Worm (Caenorhabditis elegans) whole organism, L1 larva: ENCODE results near the gene clec-242.

Experiments used
- C34B4.2 ChIP-seq: sonication (generic microtip); optimal IDR thresholded peaks from 2 replicates; lab custom pipeline; 2017; ENCODE audit warnings: mild to moderate bottlenecking, missing genetic modification characterization, missing compliant biosample characterization
- Y116A8C.19 ChIP-seq: sonication (generic microtip); optimal IDR thresholded peaks from 2 replicates; lab custom pipeline; 2016; ENCODE audit warnings: missing compliant biosample characterization, missing genetic modification characterization, borderline replicate concordance
- aha-1 ChIP-seq: fragments of 150-350 bp; optimal IDR thresholded peaks from 2 replicates; lab custom pipeline; 2014; ENCODE audit warnings: missing biosample characterization, missing genetic modification characterization
- aly-2 ChIP-seq: fragments of 150-350 bp; optimal IDR thresholded peaks from 2 replicates; lab custom pipeline; 2014; ENCODE audit warnings: missing biosample characterization, missing genetic modification characterization
- ama-1 ChIP-seq: fragments of 150-350 bp; optimal IDR thresholded peaks from 2 replicates; lab custom pipeline; 2014
- ceh-63 ChIP-seq: fragments of 200-800 bp; sonication (Bioruptor generic); optimal IDR thresholded peaks from 2 replicates; lab custom pipeline; 2018; ENCODE audit warnings: mild to moderate bottlenecking, missing genetic modification characterization, missing compliant biosample characterization
- ceh-82 ChIP-seq, 3 experiments: fragments of 150-350 bp in 1 of 3; sonication (generic microtip) in 2 of 3; optimal IDR thresholded peaks; 2 replicates each; lab custom pipeline; 2014 to 2017; ENCODE audit warnings: missing biosample characterization in 3 of 3, missing genetic modification characterization in 3 of 3
- ceh-90 ChIP-seq: sonication (generic microtip); optimal IDR thresholded peaks from 2 replicates; lab custom pipeline; 2016; ENCODE audit warnings: missing genetic modification characterization, missing compliant biosample characterization
- dsc-1 ChIP-seq: sonication (generic microtip); optimal IDR thresholded peaks from 2 replicates; lab custom pipeline; 2016; ENCODE audit warnings: mild to moderate bottlenecking, missing genetic modification characterization, missing compliant biosample characterization
- efl-1 ChIP-seq, 4 experiments: fragments of 150-350 bp; optimal IDR thresholded peaks in 3 of 4; peaks in 1 of 4; 1 replicate in 1 of 4; 2 replicates in 3 of 4; lab custom pipeline; 2014; ENCODE audit warnings: missing biosample characterization in 2 of 4, missing genetic modification characterization in 2 of 4, missing genetic modification reagents in 2 of 4
- efl-3 ChIP-seq: fragments of 200-800 bp; sonication (Bioruptor generic); optimal IDR thresholded peaks from 2 replicates; lab custom pipeline; 2018; ENCODE audit warnings: mild to moderate bottlenecking, missing genetic modification characterization, missing compliant biosample characterization
- egl-13 ChIP-seq: sonication (generic microtip); optimal IDR thresholded peaks from 2 replicates; lab custom pipeline; 2016; ENCODE audit warnings: missing genotype, missing genetic modification reagents, missing genetic modification characterization, missing compliant biosample characterization
- elt-3 ChIP-seq, 6 experiments: fragments of 150-350 bp in 1 of 6; sonication (generic microtip); optimal IDR thresholded peaks; 2 replicates each; lab custom pipeline; 2017 to 2018; ENCODE audit warnings: missing biosample characterization in 6 of 6, missing genetic modification characterization in 6 of 6, inconsistent platforms in 1 of 6
- fkh-8 ChIP-seq: sonication (generic microtip); optimal IDR thresholded peaks from 2 replicates; lab custom pipeline; 2016; ENCODE audit warnings: mild to moderate bottlenecking, missing genetic modification characterization, missing compliant biosample characterization
- grh-1 ChIP-seq: fragments of 200-800 bp; sonication (Bioruptor generic); IDR thresholded peaks from 2 replicates; pipeline ENCODE4 v1.3.6; 2022; ENCODE audit warnings: missing genetic modification reagents, missing genetic modification characterization, missing compliant biosample characterization
- hpl-2 ChIP-seq: fragments of 150-350 bp; optimal IDR thresholded peaks from 2 replicates; lab custom pipeline; 2014; ENCODE audit warnings: missing biosample characterization, missing genetic modification reagents, missing genetic modification characterization
- lin-15B ChIP-seq: fragments of 150-350 bp; sonication (generic microtip); optimal IDR thresholded peaks from 3 replicates; lab custom pipeline; 2014; ENCODE audit warnings: missing biosample characterization, missing genetic modification characterization
- lsy-2 ChIP-seq, 2 experiments: fragments of 150-350 bp; optimal IDR thresholded peaks; 2 replicates each; lab custom pipeline; 2014; ENCODE audit warnings: missing biosample characterization in 2 of 2, missing genetic modification characterization in 2 of 2
- mdl-1 ChIP-seq, 2 experiments: fragments of 150-350 bp; optimal IDR thresholded peaks; 2 replicates each; lab custom pipeline; 2014 to 2017; ENCODE audit warnings: missing biosample characterization in 2 of 2, missing genetic modification characterization in 2 of 2, inconsistent platforms in 1 of 2
- nhr-20 ChIP-seq: sonication (generic microtip); optimal IDR thresholded peaks from 2 replicates; lab custom pipeline; 2016; ENCODE audit warnings: mild to moderate bottlenecking, missing genetic modification characterization, missing compliant biosample characterization
- nhr-237 ChIP-seq: fragments of 150-350 bp; optimal IDR thresholded peaks from 2 replicates; lab custom pipeline; 2014; ENCODE audit warnings: missing biosample characterization, missing genetic modification characterization
- nhr-85 ChIP-seq: sonication (generic microtip); peaks from one replicate; lab custom pipeline; 2016; ENCODE audit warnings: missing genetic modification characterization, inconsistent platforms, missing compliant biosample characterization
- pag-3 ChIP-seq: sonication (generic microtip); optimal IDR thresholded peaks from 2 replicates; lab custom pipeline; 2017; ENCODE audit warnings: missing genetic modification characterization, mild to moderate bottlenecking, missing compliant biosample characterization, antibody characterized with exemption, borderline replicate concordance; ENCODE audit not compliant: insufficient read depth
- pax-3 ChIP-seq: fragments of 200-800 bp; sonication (Bioruptor generic); optimal IDR thresholded peaks from 2 replicates; lab custom pipeline; 2018; ENCODE audit warnings: mild to moderate bottlenecking, missing genetic modification characterization, moderate library complexity, missing compliant biosample characterization
- snpc-4 ChIP-seq: fragments of 150-350 bp; optimal IDR thresholded peaks from 2 replicates; lab custom pipeline; 2014; ENCODE audit warnings: missing biosample characterization, missing genetic modification characterization
- sptf-1 ChIP-seq: fragments of 150-350 bp; optimal IDR thresholded peaks from 2 replicates; lab custom pipeline; 2014; ENCODE audit warnings: missing biosample characterization, missing genetic modification characterization
- sup-37 ChIP-seq: fragments of 200-800 bp; sonication (Bioruptor generic); optimal IDR thresholded peaks from 2 replicates; lab custom pipeline; 2018; ENCODE audit warnings: mild to moderate bottlenecking, missing genetic modification characterization, missing compliant biosample characterization
- swsn-7 ChIP-seq: sonication (generic microtip); optimal IDR thresholded peaks from 2 replicates; lab custom pipeline; 2016; ENCODE audit warnings: missing genetic modification characterization, missing compliant biosample characterization
- unc-130 ChIP-seq: fragments of 150-350 bp; optimal IDR thresholded peaks from 2 replicates; lab custom pipeline; 2017; ENCODE audit warnings: missing biosample characterization, missing genetic modification characterization, inconsistent platforms
- unc-30 ChIP-seq: sonication (generic microtip); optimal IDR thresholded peaks from 2 replicates; lab custom pipeline; 2017; ENCODE audit warnings: missing biosample characterization, missing genetic modification characterization
- unc-62 ChIP-seq: fragments of 150-350 bp; optimal IDR thresholded peaks from 2 replicates; lab custom pipeline; 2014; ENCODE audit warnings: missing biosample characterization, missing genetic modification reagents, missing genetic modification characterization
- unc-98 ChIP-seq: fragments of 200-800 bp; sonication (Bioruptor generic); IDR thresholded peaks from 2 replicates; pipeline ENCODE4 v1.3.6; 2022; ENCODE audit warnings: missing genetic modification characterization, missing compliant biosample characterization
- zag-1 ChIP-seq: fragments of 150-350 bp; optimal IDR thresholded peaks from 2 replicates; lab custom pipeline; 2014; ENCODE audit warnings: missing biosample characterization, missing genetic modification characterization
- ztf-11 ChIP-seq, 2 experiments: sonication (generic microtip); optimal IDR thresholded peaks; 2 replicates each; lab custom pipeline; 2016 to 2017; ENCODE audit warnings: missing genetic modification characterization in 2 of 2, missing biosample characterization in 1 of 2, missing compliant biosample characterization in 1 of 2
- ztf-4 ChIP-seq: fragments of 150-350 bp; optimal IDR thresholded peaks from 2 replicates; lab custom pipeline; 2014; ENCODE audit warnings: missing biosample characterization, missing genetic modification characterization

clec-242 gene

DNA sequence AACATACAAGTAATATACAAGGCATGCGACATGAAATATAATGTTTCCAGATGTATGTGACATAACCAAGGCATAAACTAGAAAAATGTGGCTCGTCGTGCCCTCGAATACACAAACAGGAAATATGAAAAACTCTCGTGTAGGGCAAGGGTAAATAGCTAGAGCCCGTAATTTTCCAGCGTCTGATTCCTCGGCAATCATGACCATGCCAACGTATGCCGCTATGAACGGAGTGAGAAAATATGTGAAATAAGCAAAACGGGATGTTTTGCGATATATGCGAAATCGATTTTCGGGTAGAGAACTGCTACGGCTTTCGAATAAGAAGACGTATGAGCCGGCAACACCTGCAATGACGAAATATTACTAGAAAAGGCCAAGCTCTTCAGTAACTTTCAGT, 19.9 kb downstream of the clec-242 start, which contains the start of gene scl-25:
Gene scl-25, plus strand, starts transcription at position 301 of the 400 bp plus-strand sequence.
- TF ChIP-seq efl-1 (optimal IDR thresholded peaks at IDR 0.05; lab: Kevin White, UChicago) (no peak), efl-1 (GFP tag; optimal IDR thresholded peaks at IDR 0.05 in 1 of 2; lab: Kevin White, UChicago) (peak in 1 of 2 experiments; percentile 68), swsn-7 (tag; lab: Kevin White, UChicago) (no peak)
- TF ChIP-seq, all 84 proteins: peak for 1

DNA sequence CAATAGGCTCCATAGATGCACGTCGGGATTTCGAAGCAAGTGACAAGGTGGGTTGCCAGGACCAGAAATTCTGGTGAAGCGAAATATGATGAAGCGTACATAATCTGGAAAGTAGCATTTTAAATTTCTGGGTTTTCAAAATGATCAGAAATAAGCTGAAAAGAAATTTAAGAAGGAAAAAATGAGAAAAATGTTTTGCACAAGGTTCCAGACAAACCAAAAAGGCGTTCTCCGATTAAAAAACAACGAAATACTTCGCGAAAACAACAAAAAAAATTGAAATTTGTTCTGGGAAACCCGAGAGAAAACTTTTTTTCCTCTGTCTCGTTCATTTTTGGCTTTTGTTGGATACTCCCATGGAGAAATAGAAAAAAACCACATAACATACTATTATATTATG, 22.0 kb downstream of the clec-242 start, which contains the start of gene srh-252:
Gene srh-252, minus strand, starts transcription at position 101 of the 400 bp plus-strand sequence.
- no peak for TF ChIP-seq sptf-1
- no peak for TF ChIP-seq unc-98 (GFP tag; lab: Robert Waterston, UW)
- TF ChIP-seq nhr-237: no peak
- no peak for TF ChIP-seq egl-13 (tag; lab: Kevin White, UChicago)
- no peak for TF ChIP-seq hpl-2
- TF ChIP-seq aly-2 (tag; lab: Kevin White, UChicago): no peak
- no peak for TF ChIP-seq mdl-1 (tag; optimal IDR thresholded peaks at IDR 0.05; lab: Kevin White, UChicago)
- no peak for TF ChIP-seq fkh-8
- no peak for TF ChIP-seq ceh-90 (tag; lab: Kevin White, UChicago)
- TF ChIP-seq grh-1 (GFP tag; lab: Robert Waterston, UW): no peak
- TF ChIP-seq Y116A8C.19 (tag; lab: Kevin White, UChicago): no peak
- no peak for TF ChIP-seq ztf-4 (tag; lab: Kevin White, UChicago)
- no peak for TF ChIP-seq unc-30
- TF ChIP-seq ceh-63 (GFP tag; lab: Kevin White, UChicago): no peak
- TF ChIP-seq swsn-7 (tag; lab: Kevin White, UChicago): no peak
- no peak for TF ChIP-seq ceh-82 (tag; optimal IDR thresholded peaks at IDR 0.05; lab: Kevin White, UChicago)

- TF ChIP-seq ztf-11 (tag; optimal IDR thresholded peaks at IDR 0.05; lab: Kevin White, UChicago) (no peak), dsc-1 (tag; lab: Kevin White, UChicago) (no peak), Y116A8C.19 (tag; lab: Kevin White, UChicago) (no peak), pag-3 (tag; lab: Kevin White, UChicago) (no peak), unc-62 (GFP tag; lab: Kevin White, UChicago) (no peak), snpc-4 (tag; lab: Kevin White, UChicago) (no peak), ceh-82 (tag; optimal IDR thresholded peaks at IDR 0.05; lab: Kevin White, UChicago) (no peak), lin-15B (no peak)
- TF ChIP-seq, all 84 proteins: peak for 0
Observed at ce11 chrV:17220345-17220744, 25.0 kb downstream of the clec-242 start, which contains the start of gene srh-109. TSS of gene srh-109 (minus strand) at chrV:17220445.

- TF ChIP-seq C34B4.2 (tag; lab: Kevin White, UChicago) (no peak), zag-1 (tag; lab: Kevin White, UChicago) (no peak), lsy-2 (tag; optimal IDR thresholded peaks at IDR 0.05; lab: Kevin White, UChicago) (no peak), aha-1 (tag; lab: Kevin White, UChicago) (no peak), lin-15B (no peak), pax-3 (tag; lab: Kevin White, UChicago) (no peak), aly-2 (tag; lab: Kevin White, UChicago) (no peak)
Observed at ce11 chrV:17217690-17218089, 27.6 kb downstream of the clec-242 start, which contains the start of gene srbc-62. TSS of gene srbc-62 (plus strand) at chrV:17217990.

DNA sequence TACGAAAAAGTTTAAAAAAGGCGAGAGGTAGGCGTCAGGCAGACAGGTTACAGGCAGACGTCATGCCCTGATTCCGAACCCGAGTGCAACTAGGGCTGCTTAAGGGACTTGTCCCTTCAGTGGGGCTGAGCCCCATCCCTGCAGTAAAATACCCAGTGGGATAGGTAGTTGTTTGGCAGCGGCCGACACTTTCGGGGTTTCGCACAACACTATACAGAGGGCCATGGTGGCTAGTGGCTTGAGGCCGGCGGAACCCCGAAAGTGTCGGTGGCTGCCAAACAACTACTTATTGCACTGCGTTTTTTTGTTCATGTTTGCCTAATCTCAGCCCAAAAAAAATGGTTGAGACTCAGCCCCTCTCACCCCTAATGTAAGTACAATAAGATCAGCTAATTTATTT, 29.7 kb downstream of the clec-242 start:
- TF ChIP-seq elt-3 (tag; optimal IDR thresholded peaks at IDR 0.05; lab: Kevin White, UChicago) (no peak), nhr-85 (tag; lab: Kevin White, UChicago) (no peak), egl-13 (tag; lab: Kevin White, UChicago) (no peak), sup-37 (GFP tag; lab: Kevin White, UChicago) (no peak), swsn-7 (tag; lab: Kevin White, UChicago) (no peak), nhr-20 (tag; lab: Kevin White, UChicago) (no peak), efl-3 (GFP tag; lab: Kevin White, UChicago) (no peak), ama-1 (lab: Kevin White, UChicago) (no peak), snpc-4 (tag; lab: Kevin White, UChicago) (no peak), unc-130 (no peak)
